Fruit fly (Drosophila melanogaster): ENCODE measurements around the gene Snmp1.
A peak's percentile ranks its signal among the peaks of the same experiment; 100 is the strongest.

Gene Snmp1

DNA sequence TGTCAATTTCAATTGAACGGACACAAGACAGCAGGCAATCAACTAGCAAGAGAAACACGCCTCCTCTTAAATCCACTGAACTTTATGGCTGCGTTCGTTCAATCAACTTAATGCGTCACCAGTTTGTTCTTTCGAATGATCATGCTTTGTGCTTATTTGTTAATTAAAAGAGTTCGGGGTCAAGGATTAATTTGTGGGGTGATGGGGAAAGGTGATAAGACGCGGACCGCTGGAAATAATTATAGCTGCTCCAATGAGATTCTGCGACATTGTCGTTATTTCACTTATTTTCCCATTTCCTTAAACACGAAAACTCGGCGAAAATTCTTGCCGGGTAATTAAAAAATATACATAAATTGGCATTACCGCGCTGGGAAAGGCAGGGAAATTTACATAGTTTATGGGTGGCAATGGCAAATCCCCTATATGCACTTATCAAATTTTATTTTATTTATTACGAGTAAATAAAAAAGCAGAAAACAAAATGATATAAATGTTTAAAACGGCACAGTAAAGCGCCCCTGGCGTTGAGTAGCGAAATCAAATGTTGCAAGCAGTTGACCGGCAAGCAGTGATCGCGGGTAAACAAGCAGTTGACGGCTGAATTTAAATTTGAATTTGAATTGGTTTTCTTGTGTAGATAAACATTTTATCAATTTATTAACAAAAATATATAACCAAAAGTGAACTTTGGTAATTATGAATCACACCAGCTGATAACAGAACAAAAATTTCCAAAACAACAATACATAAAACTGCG, 16.5 kb upstream of the Snmp1 start (continued):
- TF ChIP-seq wek (GFP tag; optimal IDR thresholded peaks at IDR 0.05) (peak; percentile 43), ap (GFP tag; IDR thresholded peaks at IDR 0.05) (no peak; the same call in 1 of the 2 replicates), Eip74EF (GFP tag; optimal IDR thresholded peaks at IDR 0.05) (peak in 1 of 2 experiments; percentile 93), mirr (GFP tag; optimal IDR thresholded peaks at IDR 0.05) (peak; percentile 76), BEAF-32 (GFP tag; optimal IDR thresholded peaks at IDR 0.05) (peak; percentile 25), insv (GFP tag; optimal IDR thresholded peaks at IDR 0.05) (peak in 1 of 2 experiments; percentile 68), CG10209 (GFP tag; optimal IDR thresholded peaks at IDR 0.05) (peak; percentile 65), CG10462 (GFP tag; optimal IDR thresholded peaks at IDR 0.05) (no peak), nau (GFP tag; optimal IDR thresholded peaks at IDR 0.05) (peak; percentile 40), CG4404 (GFP tag; IDR thresholded peaks at IDR 0.05) (0 out of 2 replicates have a peak, but pooled peaks have one; percentile 30), CG2202 (tag; optimal IDR thresholded peaks at IDR 0.05) (peak; percentile 35), Gsc (GFP tag; IDR thresholded peaks at IDR 0.05) (no peak), pita (GFP tag; optimal IDR thresholded peaks at IDR 0.05) (peak; percentile 4), sens (GFP tag) (peak; percentile 95), Jarid2 (GFP tag; optimal IDR thresholded peaks at IDR 0.05) (peak; percentile 78), Xbp1 (GFP tag; optimal IDR thresholded peaks at IDR 0.05) (peak; percentile 87), H2.0 (GFP tag; IDR thresholded peaks at IDR 0.05) (peak; percentile 57; the same call in 1 of the 2 replicates), TFAM (GFP tag; optimal IDR thresholded peaks at IDR 0.05) (no peak), ssp (GFP tag; IDR thresholded peaks at IDR 0.05) (peak; percentile 43), chn (GFP tag; optimal IDR thresholded peaks at IDR 0.05) (peak; percentile 89), run (tag; optimal IDR thresholded peaks at IDR 0.05) (no peak), HHEX (GFP tag; optimal IDR thresholded peaks at IDR 0.05) (peak; percentile 73), CG7786 (GFP tag; optimal IDR thresholded peaks at IDR 0.05) (peak; percentile 57), jing (GFP tag; optimal IDR thresholded peaks at IDR 0.05) (peak; percentile 61), Neu2 (GFP tag; optimal IDR thresholded peaks at IDR 0.05; ENCODE audit: borderline replicate concordance) (no peak), dan (GFP tag; IDR thresholded peaks at IDR 0.05) (no peak), Ssrp (tag; optimal IDR thresholded peaks at IDR 0.05) (peak; percentile 66), crc (GFP tag; optimal IDR thresholded peaks at IDR 0.05) (peak; percentile 29), CG11398 (GFP tag; optimal IDR thresholded peaks at IDR 0.05) (peak; percentile 65), Dad (GFP tag; optimal IDR thresholded peaks at IDR 0.05) (peak; percentile 78), dpn (GFP tag; optimal IDR thresholded peaks at IDR 0.05) (peak; percentile 78 to 79), sc (optimal IDR thresholded peaks at IDR 0.05) (no peak), sc (GFP tag; optimal IDR thresholded peaks at IDR 0.05) (peak; percentile 50), Dfd (GFP tag; optimal IDR thresholded peaks at IDR 0.05) (peak in 1 of 2 experiments; percentile 81), CG12744 (GFP tag; optimal IDR thresholded peaks at IDR 0.05) (peak; percentile 72), tup (GFP tag; optimal IDR thresholded peaks at IDR 0.05) (peak; percentile 23), NC2β (GFP tag; optimal IDR thresholded peaks at IDR 0.05) (peak; percentile 72), Sry-β (GFP tag; optimal IDR thresholded peaks at IDR 0.05) (peak; percentile 20), CG9797 (GFP tag; optimal IDR thresholded peaks at IDR 0.05) (no peak), CG2712 (tag; optimal IDR thresholded peaks at IDR 0.05) (peak; percentile 72), sens-2 (GFP tag; IDR thresholded peaks at IDR 0.05) (peak; percentile 52; the same call in 1 of the 2 replicates), CG8089 (GFP tag; optimal IDR thresholded peaks at IDR 0.05) (peak; percentile 80), HLH4C (GFP tag; IDR thresholded peaks at IDR 0.05; ENCODE audit: partially characterized antibody) (no peak), CG10366 (GFP tag; IDR thresholded peaks at IDR 0.05) (peak; percentile 61), lilli (GFP tag; optimal IDR thresholded peaks at IDR 0.05) (peak; percentile 69), HmgD (GFP tag; optimal IDR thresholded peaks at IDR 0.05) (peak; percentile 70), CG9876 (GFP tag; optimal IDR thresholded peaks at IDR 0.05) (peak; percentile 64), Nf-YA (GFP tag; IDR thresholded peaks at IDR 0.05) (0 out of 2 replicates have a peak, but pooled peaks have one; percentile 43), Fer3 (tag; optimal IDR thresholded peaks at IDR 0.05) (peak; percentile 55)
